Worm (Caenorhabditis elegans) whole organism, late embryonic: ENCODE measurements around the gene cwp-3.

Source experiments
- C08G9.2 ChIP-seq: sonication (generic microtip); optimal IDR thresholded peaks from 2 replicates; lab custom pipeline; 2016; ENCODE audit warnings: mild to moderate bottlenecking, missing genetic modification characterization, moderate library complexity, missing compliant biosample characterization
- F13H6.1 ChIP-seq: sonication (generic microtip); optimal IDR thresholded peaks from 2 replicates; lab custom pipeline; 2016; ENCODE audit warnings: missing genetic modification characterization, missing compliant biosample characterization
- K09A11.1 ChIP-seq: sonication (generic microtip); optimal IDR thresholded peaks from 2 replicates; lab custom pipeline; 2017; ENCODE audit warnings: antibody characterized with exemption, mild to moderate bottlenecking, missing genetic modification characterization, missing compliant biosample characterization; ENCODE audit not compliant: insufficient read depth
- ama-1 ChIP-seq: fragments of 150-350 bp; optimal IDR thresholded peaks from 2 replicates; lab custom pipeline; 2014
- ceh-14 ChIP-seq: sonication (generic microtip); optimal IDR thresholded peaks from 2 replicates; lab custom pipeline; 2016; ENCODE audit warnings: missing genotype, missing genetic modification characterization, missing compliant biosample characterization
- ceh-18 ChIP-seq: sonication (generic microtip); optimal IDR thresholded peaks from 2 replicates; lab custom pipeline; 2016; ENCODE audit warnings: missing genetic modification characterization, missing compliant biosample characterization
- ceh-19 ChIP-seq: fragments of 200-800 bp; sonication (Bioruptor generic); optimal IDR thresholded peaks from 2 replicates; lab custom pipeline; 2018; ENCODE audit warnings: mild to moderate bottlenecking, missing genetic modification characterization, missing compliant biosample characterization
- ceh-2 ChIP-seq: sonication (generic microtip); optimal IDR thresholded peaks from 2 replicates; lab custom pipeline; 2016; ENCODE audit warnings: missing genotype, missing genetic modification characterization, missing compliant biosample characterization
- ceh-24 ChIP-seq: sonication (generic microtip); optimal IDR thresholded peaks from 2 replicates; lab custom pipeline; 2016; ENCODE audit warnings: mild to moderate bottlenecking, missing genetic modification characterization, missing compliant biosample characterization
- ceh-31 ChIP-seq: sonication (generic microtip); optimal IDR thresholded peaks from 2 replicates; lab custom pipeline; 2016; ENCODE audit warnings: missing genetic modification characterization, missing compliant biosample characterization
- ceh-45 ChIP-seq: fragments of 200-800 bp; sonication (Bioruptor generic); IDR thresholded peaks from 2 replicates; pipeline ENCODE4 v1.3.6; 2022; ENCODE audit warnings: missing genetic modification reagents, missing genetic modification characterization, missing compliant biosample characterization
- ceh-6 ChIP-seq: fragments of 200-800 bp; sonication (Bioruptor generic); optimal IDR thresholded peaks from 2 replicates; lab custom pipeline; 2018; ENCODE audit warnings: mild to moderate bottlenecking, missing genetic modification characterization, missing compliant biosample characterization
- che-1 ChIP-seq: sonication (generic microtip); optimal IDR thresholded peaks from 2 replicates; lab custom pipeline; 2016; ENCODE audit warnings: mild to moderate bottlenecking, missing genetic modification characterization, missing compliant biosample characterization
- elt-2 ChIP-seq: sonication (generic microtip); optimal IDR thresholded peaks from 2 replicates; lab custom pipeline; 2016; ENCODE audit warnings: missing genetic modification reagents, missing genetic modification characterization, missing compliant biosample characterization
- eyg-1 ChIP-seq: sonication (generic microtip); optimal IDR thresholded peaks from 2 replicates; lab custom pipeline; 2016; ENCODE audit warnings: missing genotype, missing genetic modification characterization, missing compliant biosample characterization
- fkh-10 ChIP-seq: fragments of 150-350 bp; optimal IDR thresholded peaks from 2 replicates; lab custom pipeline; 2014; ENCODE audit warnings: missing biosample characterization, missing genetic modification reagents, missing genetic modification characterization
- fkh-6 ChIP-seq: sonication (generic microtip); optimal IDR thresholded peaks from 2 replicates; lab custom pipeline; 2016; ENCODE audit warnings: missing genetic modification characterization, missing compliant biosample characterization
- gmeb-2 ChIP-seq: sonication (generic microtip); optimal IDR thresholded peaks from 2 replicates; lab custom pipeline; 2016; ENCODE audit warnings: missing genetic modification characterization, inconsistent platforms, missing compliant biosample characterization
- hlh-15 ChIP-seq: sonication (generic microtip); optimal IDR thresholded peaks from 2 replicates; lab custom pipeline; 2016; ENCODE audit warnings: missing genetic modification characterization, missing compliant biosample characterization
- hlh-30 ChIP-seq: sonication (generic microtip); optimal IDR thresholded peaks from 2 replicates; lab custom pipeline; 2017; ENCODE audit warnings: antibody characterized with exemption, missing genetic modification characterization, missing compliant biosample characterization; ENCODE audit not compliant: insufficient read depth
- hlh-6 ChIP-seq: sonication (generic microtip); optimal IDR thresholded peaks from 2 replicates; lab custom pipeline; 2016; ENCODE audit warnings: missing genotype, missing genetic modification characterization, missing compliant biosample characterization
- hlh-8 ChIP-seq: sonication (generic microtip); optimal IDR thresholded peaks from 2 replicates; lab custom pipeline; 2016; ENCODE audit warnings: missing genotype, missing genetic modification characterization, missing compliant biosample characterization
- lin-11 ChIP-seq: fragments of 200-800 bp; sonication (Bioruptor generic); optimal IDR thresholded peaks from 2 replicates; lab custom pipeline; 2018; ENCODE audit warnings: mild to moderate bottlenecking, missing genetic modification characterization, missing compliant biosample characterization
- nfya-1 ChIP-seq: sonication (generic microtip); optimal IDR thresholded peaks from 2 replicates; lab custom pipeline; 2017; ENCODE audit warnings: missing genetic modification characterization, mild to moderate bottlenecking, missing compliant biosample characterization, antibody characterized with exemption, moderate library complexity
- nhr-11 ChIP-seq: fragments of 150-350 bp; optimal IDR thresholded peaks from 2 replicates; lab custom pipeline; 2014; ENCODE audit warnings: missing biosample characterization, missing genetic modification characterization
- nhr-232 ChIP-seq: sonication (generic microtip); optimal IDR thresholded peaks from 2 replicates; lab custom pipeline; 2016; ENCODE audit warnings: missing genetic modification characterization, missing compliant biosample characterization
- odd-2 ChIP-seq: sonication (generic microtip); optimal IDR thresholded peaks from 2 replicates; lab custom pipeline; 2017; ENCODE audit warnings: antibody characterized with exemption, mild to moderate bottlenecking, missing genetic modification characterization, missing compliant biosample characterization
- pag-3 ChIP-seq: sonication (generic microtip); optimal IDR thresholded peaks from 2 replicates; lab custom pipeline; 2016; ENCODE audit warnings: missing compliant biosample characterization, missing genetic modification characterization, borderline replicate concordance
- pax-1 ChIP-seq: fragments of 150-350 bp; optimal IDR thresholded peaks from 2 replicates; lab custom pipeline; 2014; ENCODE audit warnings: missing biosample characterization, missing genetic modification characterization
- pha-2 ChIP-seq: sonication (generic microtip); optimal IDR thresholded peaks from 2 replicates; lab custom pipeline; 2017; ENCODE audit warnings: mild to moderate bottlenecking, missing genetic modification characterization, missing compliant biosample characterization
- pqm-1 ChIP-seq: sonication (generic microtip); optimal IDR thresholded peaks from 2 replicates; lab custom pipeline; 2016; ENCODE audit warnings: missing genetic modification characterization, missing compliant biosample characterization
- pros-1 ChIP-seq: fragments of 150-350 bp; optimal IDR thresholded peaks from 2 replicates; lab custom pipeline; 2014; ENCODE audit warnings: missing biosample characterization, missing genetic modification reagents, missing genetic modification characterization
- ref-2 ChIP-seq: sonication (generic microtip); optimal IDR thresholded peaks from 2 replicates; lab custom pipeline; 2016; ENCODE audit warnings: missing genetic modification characterization, missing compliant biosample characterization
- rnt-1 ChIP-seq: sonication (generic microtip); optimal IDR thresholded peaks from 2 replicates; lab custom pipeline; 2016; ENCODE audit warnings: missing genetic modification characterization, missing compliant biosample characterization
- syd-9 ChIP-seq: sonication (generic microtip); optimal IDR thresholded peaks from 2 replicates; lab custom pipeline; 2016; ENCODE audit warnings: mild to moderate bottlenecking, missing genetic modification characterization, moderate library complexity, missing compliant biosample characterization
- tbx-2 ChIP-seq: sonication (generic microtip); optimal IDR thresholded peaks from 2 replicates; lab custom pipeline; 2016; ENCODE audit warnings: missing genetic modification characterization, missing compliant biosample characterization
- tbx-7 ChIP-seq: sonication (generic microtip); optimal IDR thresholded peaks from 2 replicates; lab custom pipeline; 2016; ENCODE audit warnings: missing genotype, missing genetic modification characterization, missing compliant biosample characterization
- unc-42 ChIP-seq: sonication (generic microtip); optimal IDR thresholded peaks from 2 replicates; lab custom pipeline; 2016; ENCODE audit warnings: missing genotype, missing genetic modification characterization, missing compliant biosample characterization
- unc-55 ChIP-seq: sonication (generic microtip); optimal IDR thresholded peaks from 2 replicates; lab custom pipeline; 2017; ENCODE audit warnings: missing biosample characterization, missing genetic modification reagents, missing genetic modification characterization
- unc-86 ChIP-seq: sonication (generic microtip); optimal IDR thresholded peaks from 2 replicates; lab custom pipeline; 2016; ENCODE audit warnings: missing genetic modification characterization, missing compliant biosample characterization
- zip-5 ChIP-seq: sonication (generic microtip); optimal IDR thresholded peaks from 2 replicates; lab custom pipeline; 2016; ENCODE audit warnings: missing genetic modification characterization, missing compliant biosample characterization
- ztf-16 ChIP-seq: sonication (generic microtip); optimal IDR thresholded peaks from 2 replicates; lab custom pipeline; 2017; ENCODE audit warnings: missing genetic modification characterization, missing compliant biosample characterization

The cwp-3 gene

ce11 chrV:4868698-4869097, 26.1 kb downstream of the cwp-3 start:
- no peak for TF ChIP-seq ceh-24 (tag; lab: Kevin White, UChicago)
- TF ChIP-seq hlh-6 (tag; lab: Kevin White, UChicago), result no peak
- no peak for TF ChIP-seq K09A11.1 (tag; lab: Kevin White, UChicago)
- TF ChIP-seq hlh-8 (tag; lab: Kevin White, UChicago), result no peak
- no peak for TF ChIP-seq eyg-1 (tag; lab: Kevin White, UChicago)
- TF ChIP-seq pqm-1, result no peak
- no peak for TF ChIP-seq unc-42 (tag; lab: Kevin White, UChicago)
- TF ChIP-seq rnt-1, result no peak
- TF ChIP-seq, all 69 proteins: peak for 0

ce11 chrV:4870627-4871026, 28.0 kb downstream of the cwp-3 start:
- TF ChIP-seq gmeb-2, result no peak
- TF ChIP-seq nhr-11 (tag; lab: Kevin White, UChicago), result no peak
- no peak for TF ChIP-seq hlh-8 (tag; lab: Kevin White, UChicago)
- no peak for TF ChIP-seq unc-42 (tag; lab: Kevin White, UChicago)
- no peak for TF ChIP-seq nhr-232 (tag; lab: Kevin White, UChicago)
- TF ChIP-seq C08G9.2, result no peak
- no peak for TF ChIP-seq ceh-19 (GFP tag; lab: Kevin White, UChicago)
- TF ChIP-seq ceh-6 (GFP tag; lab: Kevin White, UChicago), result no peak
- TF ChIP-seq ceh-31 (tag; lab: Kevin White, UChicago), result no peak
- TF ChIP-seq ceh-14 (tag; lab: Kevin White, UChicago), result no peak
- TF ChIP-seq odd-2 (tag; lab: Kevin White, UChicago), result no peak
- TF ChIP-seq pag-3 (tag; lab: Kevin White, UChicago), result no peak
- no peak for TF ChIP-seq lin-11 (tag; lab: Kevin White, UChicago)
- no peak for TF ChIP-seq hlh-15 (tag; lab: Kevin White, UChicago)
- no peak for TF ChIP-seq ceh-2 (tag; lab: Kevin White, UChicago)
- no peak for TF ChIP-seq zip-5
- TF ChIP-seq ceh-18 (tag; lab: Kevin White, UChicago), result no peak
- TF ChIP-seq ceh-24 (tag; lab: Kevin White, UChicago), result no peak
- TF ChIP-seq, all 69 proteins: peak for 0

DNA sequence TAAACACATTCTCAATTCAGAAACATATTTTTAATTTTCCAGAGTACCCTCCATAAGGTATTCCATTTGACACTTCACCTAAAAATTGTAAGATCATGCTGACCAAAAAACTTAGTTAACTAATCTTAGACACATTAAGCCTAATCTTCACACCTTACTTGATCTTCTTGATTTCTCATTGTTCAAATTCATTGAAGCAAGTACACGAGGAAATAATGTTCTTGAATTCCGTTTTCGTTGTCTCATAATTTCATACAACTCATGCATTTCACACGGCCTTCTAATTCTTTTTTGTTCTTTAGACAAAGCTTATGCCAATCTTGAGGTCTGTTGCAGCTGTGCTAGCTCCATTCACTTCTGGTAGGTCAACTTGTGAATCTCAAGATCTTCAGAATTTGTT, 29.4 kb downstream of the cwp-3 start, which contains the start of gene srd-33:
TSS of gene srd-33 (plus strand) at position 301 of the 400 bp plus-strand sequence.
- TF ChIP-seq rnt-1, result no peak
- TF ChIP-seq eyg-1 (tag; lab: Kevin White, UChicago), result no peak
- TF ChIP-seq F13H6.1, result no peak
- no peak for TF ChIP-seq pros-1 (tag; lab: Kevin White, UChicago)
- TF ChIP-seq hlh-8 (tag; lab: Kevin White, UChicago), result no peak
- no peak for TF ChIP-seq gmeb-2
- no peak for TF ChIP-seq ceh-45 (GFP tag; lab: Robert Waterston, UW)
- TF ChIP-seq pag-3 (tag; lab: Kevin White, UChicago), result no peak
- TF ChIP-seq elt-2 (tag; lab: Kevin White, UChicago), result no peak
- TF ChIP-seq tbx-2 (tag; lab: Kevin White, UChicago), result no peak
- TF ChIP-seq nhr-11 (tag; lab: Kevin White, UChicago), result no peak
- TF ChIP-seq ama-1 (lab: Kevin White, UChicago), result no peak

- TF ChIP-seq unc-86 (tag; lab: Kevin White, UChicago), result no peak
- no peak for TF ChIP-seq unc-55 (GFP tag; lab: Kevin White, UChicago)
- TF ChIP-seq hlh-15 (tag; lab: Kevin White, UChicago), result no peak
- TF ChIP-seq ztf-16 (tag; lab: Kevin White, UChicago), result no peak
- no peak for TF ChIP-seq syd-9 (tag; lab: Kevin White, UChicago)
- no peak for TF ChIP-seq pha-2 (tag; lab: Kevin White, UChicago)
- TF ChIP-seq F13H6.1, result no peak
- TF ChIP-seq ref-2 (tag; lab: Kevin White, UChicago), result no peak
- TF ChIP-seq fkh-10 (GFP tag; lab: Kevin White, UChicago), result no peak
- no peak for TF ChIP-seq odd-2 (tag; lab: Kevin White, UChicago)
- no peak for TF ChIP-seq hlh-30
- TF ChIP-seq pag-3 (tag; lab: Kevin White, UChicago), result no peak
- no peak for TF ChIP-seq pax-1 (tag; lab: Kevin White, UChicago)
- no peak for TF ChIP-seq elt-2 (tag; lab: Kevin White, UChicago)
- TF ChIP-seq hlh-8 (tag; lab: Kevin White, UChicago), result no peak
- TF ChIP-seq che-1 (tag; lab: Kevin White, UChicago), result no peak
- TF ChIP-seq nfya-1 (tag; lab: Kevin White, UChicago), result no peak
- no peak for TF ChIP-seq pros-1 (tag; lab: Kevin White, UChicago)
- no peak for TF ChIP-seq tbx-7 (tag; lab: Kevin White, UChicago)
- no peak for TF ChIP-seq fkh-6 (tag; lab: Kevin White, UChicago)
These were observed 35.0 kb downstream of the cwp-3 start, which contains the start of gene T19H12.6 for ce11 chrV:4877587-4877986. Gene T19H12.6 (minus strand): TSS chrV:4877687.
